Fruit fly (Drosophila melanogaster) whole organism, pupa: Measurements from ENCODE around the gene CG31098.

Experiments
- CG10348 ChIP-seq: fragments of 200-800 bp; sonication (Bioruptor generic); IDR thresholded peaks from 2 replicates; pipeline ENCODE4 v1.3.6; 2022; ENCODE audit warnings: missing biosample characterization, missing genetic modification characterization
- CG12605 ChIP-seq: fragments of 200-800 bp; sonication (Bioruptor generic); IDR thresholded peaks from 2 replicates; pipeline ENCODE4 v1.3.6; 2022; ENCODE audit warnings: missing biosample characterization, missing genetic modification characterization
- CG13204 ChIP-seq: fragments of 200-800 bp; sonication (Bioruptor generic); optimal IDR thresholded peaks from 2 replicates; lab custom pipeline; 2018; ENCODE audit warnings: missing biosample characterization, mild to moderate bottlenecking, missing genetic modification characterization, moderate library complexity
- CG14655 ChIP-seq: fragments of 200-800 bp; sonication (Bioruptor generic); optimal IDR thresholded peaks from 3 replicates; lab custom pipeline; 2017; ENCODE audit warnings: mild to moderate bottlenecking, missing biosample characterization, missing genetic modification reagents, missing genetic modification characterization
- CG15710 ChIP-seq: fragments of 200-800 bp; sonication (Bioruptor generic); optimal IDR thresholded peaks from 2 replicates; lab custom pipeline; 2018; ENCODE audit warnings: missing biosample characterization, mild to moderate bottlenecking, missing genetic modification characterization, moderate library complexity
- CG17806 ChIP-seq: fragments of 200-800 bp; sonication (Bioruptor generic); optimal IDR thresholded peaks from 2 replicates; lab custom pipeline; 2018; ENCODE audit warnings: missing biosample characterization, mild to moderate bottlenecking, missing genetic modification characterization, moderate library complexity
- CG32121 ChIP-seq: fragments of 200-800 bp; sonication (Bioruptor generic); IDR thresholded peaks from 2 replicates; pipeline ENCODE4 v1.3.6; 2022; ENCODE audit warnings: missing biosample characterization, missing genetic modification characterization
- CG34367 ChIP-seq: fragments of 200-800 bp; sonication (Bioruptor generic); optimal IDR thresholded peaks from 2 replicates; lab custom pipeline; 2018; ENCODE audit warnings: missing biosample characterization, mild to moderate bottlenecking, missing genetic modification characterization
- CG4496 ChIP-seq: fragments of 200-800 bp; sonication (Bioruptor generic); IDR thresholded peaks from 3 replicates; pipeline ENCODE4 v1.3.6; 2022; ENCODE audit warnings: missing biosample characterization, missing genetic modification characterization
- CG8159 ChIP-seq: fragments of 200-800 bp; sonication (Bioruptor generic); optimal IDR thresholded peaks from 3 replicates; lab custom pipeline; 2018; ENCODE audit warnings: missing biosample characterization, mild to moderate bottlenecking, missing genetic modification characterization, moderate library complexity
- CG8301 ChIP-seq: fragments of 200-800 bp; sonication (Bioruptor generic); optimal IDR thresholded peaks from 2 replicates; lab custom pipeline; 2018; ENCODE audit warnings: missing biosample characterization, mild to moderate bottlenecking, missing genetic modification characterization
- CG9948 ChIP-seq: fragments of 200-800 bp; sonication (Bioruptor generic); optimal IDR thresholded peaks from 2 replicates; lab custom pipeline; 2018; ENCODE audit warnings: missing biosample characterization, mild to moderate bottlenecking, missing genetic modification characterization, moderate library complexity
- D1 ChIP-seq: fragments of 200-800 bp; sonication (Bioruptor generic); optimal IDR thresholded peaks from 2 replicates; lab custom pipeline; 2018; ENCODE audit warnings: missing biosample characterization, mild to moderate bottlenecking, missing genetic modification characterization, moderate library complexity
- EcR ChIP-seq: fragments of 200-800 bp; sonication (Bioruptor generic); optimal IDR thresholded peaks from 3 replicates; lab custom pipeline; 2019; ENCODE audit warnings: missing biosample characterization, missing genetic modification characterization, mild to moderate bottlenecking, moderate library complexity, missing genetic modification reagents
- Ets98B ChIP-seq: fragments of 200-800 bp; sonication (Bioruptor generic); IDR thresholded peaks from 2 replicates; pipeline ENCODE4 v1.3.6; 2022; ENCODE audit warnings: missing biosample characterization, missing genetic modification characterization
- Pif1A ChIP-seq: fragments of 200-800 bp; sonication (Bioruptor generic); optimal IDR thresholded peaks from 3 replicates; lab custom pipeline; 2016; ENCODE audit warnings: missing biosample characterization, missing genetic modification characterization
- Pif1B ChIP-seq: fragments of 200-800 bp; sonication (Bioruptor generic); optimal IDR thresholded peaks from 3 replicates; lab custom pipeline; 2016; ENCODE audit warnings: missing biosample characterization, missing genetic modification characterization
- Snoo ChIP-seq: fragments of 200-800 bp; sonication (Bioruptor generic); optimal IDR thresholded peaks from 3 replicates; lab custom pipeline; 2017; ENCODE audit warnings: missing biosample characterization, mild to moderate bottlenecking, missing genetic modification characterization, inconsistent platforms
- fd96Ca ChIP-seq: fragments of 200-800 bp; sonication (Bioruptor generic); IDR thresholded peaks from 3 replicates; pipeline ENCODE4 v1.3.6; 2022; ENCODE audit warnings: missing biosample characterization, missing genetic modification characterization
- gl ChIP-seq: fragments of 200-800 bp; sonication (Bioruptor generic); optimal IDR thresholded peaks from 2 replicates; lab custom pipeline; 2018; ENCODE audit warnings: missing biosample characterization, mild to moderate bottlenecking, missing genetic modification characterization
- rn ChIP-seq: fragments of 200-800 bp; sonication (Bioruptor generic); IDR thresholded peaks from 2 replicates; pipeline ENCODE4 v1.3.6; 2022; ENCODE audit warnings: missing biosample characterization, missing genetic modification characterization

Gene CG31098

dm6 chr3R:25289589-25289988 lies 3.2 kb downstream of the CG31098 start, which contains the start of gene CG11893:
CG11893 (plus strand) TSS chr3R:25289889.
- TF ChIP-seq CG12605 (GFP tag; lab: Robert Waterston, UW) (no peak), Pif1B (GFP tag; lab: Kevin White, UChicago) (no peak), Ets98B (no peak), CG8301 (tag; lab: Kevin White, UChicago) (no peak), gl (tag; lab: Kevin White, UChicago) (no peak), CG10348 (GFP tag; lab: Robert Waterston, UW) (no peak), CG34367 (tag; lab: Kevin White, UChicago) (no peak), CG4496 (GFP tag; lab: Robert Waterston, UW) (no peak), CG13204 (GFP tag; lab: Kevin White, UChicago) (no peak), CG32121 (GFP tag; lab: Robert Waterston, UW) (no peak), fd96Ca (GFP tag; lab: Robert Waterston, UW) (no peak), CG14655 (GFP tag; lab: Kevin White, UChicago) (no peak), CG17806 (tag; lab: Kevin White, UChicago) (no peak), EcR (GFP tag; lab: Kevin White, UChicago) (no peak), rn (GFP tag; lab: Robert Waterston, UW) (no peak)

- TF ChIP-seq Pif1B (GFP tag; lab: Kevin White, UChicago) = no peak
- TF ChIP-seq Snoo (tag; lab: Kevin White, UChicago) = no peak
- TF ChIP-seq fd96Ca (GFP tag; lab: Robert Waterston, UW) = no peak
- no peak for TF ChIP-seq CG14655 (GFP tag; lab: Kevin White, UChicago)
- TF ChIP-seq CG8159 (tag; lab: Kevin White, UChicago) = no peak
- no peak for TF ChIP-seq CG9948 (tag; lab: Kevin White, UChicago)
- no peak for TF ChIP-seq Pif1A (GFP tag; lab: Kevin White, UChicago)
- TF ChIP-seq CG8301 (tag; lab: Kevin White, UChicago) = no peak
- TF ChIP-seq D1 (tag; lab: Kevin White, UChicago) = no peak
- no peak for TF ChIP-seq CG13204 (GFP tag; lab: Kevin White, UChicago)
- TF ChIP-seq CG32121 (GFP tag; lab: Robert Waterston, UW) = no peak
- no peak for TF ChIP-seq CG34367 (tag; lab: Kevin White, UChicago)
- TF ChIP-seq CG12605 (GFP tag; lab: Robert Waterston, UW) = no peak
- no peak for TF ChIP-seq gl (tag; lab: Kevin White, UChicago)
- no peak for TF ChIP-seq CG10348 (GFP tag; lab: Robert Waterston, UW)
- TF ChIP-seq CG17806 (tag; lab: Kevin White, UChicago) = no peak
- no peak for TF ChIP-seq Ets98B
- TF ChIP-seq CG15710 = no peak
- no peak for TF ChIP-seq rn (GFP tag; lab: Robert Waterston, UW)
- TF ChIP-seq EcR (GFP tag; lab: Kevin White, UChicago) = no peak
These were observed 5.6 kb downstream of the CG31098 start, which contains the start of gene CG13658 for dm6 chr3R:25287128-25287527. CG13658 (plus strand) TSS chr3R:25287474.

dm6 chr3R:25285173-25285572 lies 7.6 kb downstream of the CG31098 start, which contains the start of gene CG31104:
CG31104 (plus strand) TSS chr3R:25285473.
- TF ChIP-seq Snoo (tag; lab: Kevin White, UChicago) = no peak
- TF ChIP-seq fd96Ca (GFP tag; lab: Robert Waterston, UW) = no peak
- no peak for TF ChIP-seq Ets98B
- TF ChIP-seq Pif1B (GFP tag; lab: Kevin White, UChicago) = no peak
- no peak for TF ChIP-seq CG8301 (tag; lab: Kevin White, UChicago)

- no peak for TF ChIP-seq CG4496 (GFP tag; lab: Robert Waterston, UW)
- TF ChIP-seq CG32121 (GFP tag; lab: Robert Waterston, UW) = no peak
- TF ChIP-seq CG14655 (GFP tag; lab: Kevin White, UChicago) = no peak
- no peak for TF ChIP-seq CG9948 (tag; lab: Kevin White, UChicago)
- no peak for TF ChIP-seq CG13204 (GFP tag; lab: Kevin White, UChicago)
- TF ChIP-seq CG12605 (GFP tag; lab: Robert Waterston, UW) = no peak
- no peak for TF ChIP-seq Pif1B (GFP tag; lab: Kevin White, UChicago)
These were observed 9.5 kb downstream of the CG31098 start, which contains the start of gene CG31300 for dm6 chr3R:25283209-25283670. CG31300 (plus strand) TSS chr3R:25283620.

- TF ChIP-seq CG8159 (tag; lab: Kevin White, UChicago) = no peak
- no peak for TF ChIP-seq CG10348 (GFP tag; lab: Robert Waterston, UW)
- no peak for TF ChIP-seq CG14655 (GFP tag; lab: Kevin White, UChicago)
- no peak for TF ChIP-seq CG17806 (tag; lab: Kevin White, UChicago)
- no peak for TF ChIP-seq CG9948 (tag; lab: Kevin White, UChicago)
- no peak for TF ChIP-seq CG8301 (tag; lab: Kevin White, UChicago)
- no peak for TF ChIP-seq gl (tag; lab: Kevin White, UChicago)
- no peak for TF ChIP-seq EcR (GFP tag; lab: Kevin White, UChicago)
- no peak for TF ChIP-seq CG4496 (GFP tag; lab: Robert Waterston, UW)
- no peak for TF ChIP-seq fd96Ca (GFP tag; lab: Robert Waterston, UW)
These were observed 11.6 kb downstream of the CG31098 start, which contains the start of gene CG11892 for dm6 chr3R:25281165-25281564. CG11892 (plus strand) TSS chr3R:25281548.

- TF ChIP-seq Pif1A (GFP tag; lab: Kevin White, UChicago) (peak; percentile 6), CG10348 (GFP tag; lab: Robert Waterston, UW) (no peak)
- TF ChIP-seq, all 21 proteins: peak for 1
These were observed 12.9 kb downstream of the CG31098 start, which contains the start of gene CG10514 for dm6 chr3R:25279796-25280350. CG10514 (minus strand) TSS chr3R:25279846.
